Fruit fly (Drosophila melanogaster) Kc167 (cell line): ENCODE results near the gene Idua.

Experiments used
- Myc ChIP-seq: fragments of >200 bp; optimal IDR thresholded peaks from 2 replicates; lab custom pipeline; 2017; ENCODE audit warnings: missing external identifiers
- h ChIP-seq: fragments of >200 bp; optimal IDR thresholded peaks from 3 replicates; lab custom pipeline; 2018; ENCODE audit warnings: missing external identifiers
- insv ChIP-seq: fragments of >200 bp; optimal IDR thresholded peaks from 3 replicates; lab custom pipeline; 2018; ENCODE audit warnings: missing external identifiers
- psq ChIP-seq: fragments of >200 bp; optimal IDR thresholded peaks from 2 replicates; lab custom pipeline; 2017; ENCODE audit warnings: missing external identifiers
- ttk ChIP-seq: sonication (Bioruptor generic); optimal IDR thresholded peaks from 2 replicates; lab custom pipeline; 2017; ENCODE audit warnings: missing external identifiers

- TF ChIP-seq h (lab: Kevin White, UChicago), result no peak
- no peak for TF ChIP-seq insv
- TF ChIP-seq ttk, result no peak
- TF ChIP-seq psq (lab: Kevin White, UChicago), result no peak
- no peak for TF ChIP-seq Myc (lab: Kevin White, UChicago)
These were observed 8.8 kb upstream of the Idua start, which contains the start of gene Dnaaf4 for dm6 chr2L:11121614-11122013.
